Fruit fly (Drosophila melanogaster) whole organism, embryonic: ENCODE measurements around the gene Rab5.

Experiments
- Atf3 ChIP-seq: fragments of 200-800 bp; sonication (Bioruptor generic); optimal IDR thresholded peaks from 3 replicates; lab custom pipeline; 2016; ENCODE audit warnings: missing biosample characterization, missing genetic modification characterization
- B-H1 ChIP-seq: fragments of 200-800 bp; sonication (Bioruptor generic); IDR thresholded peaks from 3 replicates; pipeline ENCODE4 v1.3.6; 2022; ENCODE audit warnings: missing biosample characterization, missing genetic modification characterization
- CG10462 ChIP-seq: fragments of 200-800 bp; sonication (Bioruptor generic); optimal IDR thresholded peaks from 2 replicates; lab custom pipeline; 2016; ENCODE audit warnings: missing biosample characterization, missing genetic modification characterization
- CG10979 ChIP-seq: fragments of 200-800 bp; sonication (Bioruptor generic); optimal IDR thresholded peaks from 2 replicates; lab custom pipeline; 2018; ENCODE audit warnings: missing biosample characterization, mild to moderate bottlenecking, missing genetic modification characterization, moderate library complexity
- CG11456 ChIP-seq: fragments of 200-800 bp; sonication (Bioruptor generic); IDR thresholded peaks from 3 replicates; pipeline ENCODE4 v1.3.6; 2022; ENCODE audit warnings: missing biosample characterization, missing genetic modification characterization
- CG11504 ChIP-seq: fragments of 200-800 bp; sonication (Bioruptor generic); optimal IDR thresholded peaks from 3 replicates; lab custom pipeline; 2019; ENCODE audit warnings: missing biosample characterization, mild to moderate bottlenecking, missing genetic modification characterization, moderate library complexity
- CG13894 ChIP-seq: fragments of 200-800 bp; sonication (Bioruptor generic); optimal IDR thresholded peaks from 3 replicates; lab custom pipeline; 2018; ENCODE audit warnings: missing biosample characterization, mild to moderate bottlenecking, missing genetic modification characterization, moderate library complexity
- CG15514 ChIP-seq: fragments of 200-800 bp; sonication (Bioruptor generic); optimal IDR thresholded peaks from 3 replicates; lab custom pipeline; 2017; ENCODE audit warnings: missing biosample characterization, missing genetic modification characterization, mild to moderate bottlenecking, moderate library complexity, missing genetic modification reagents
- CG17328 ChIP-seq: fragments of 200-800 bp; sonication (Bioruptor generic); IDR thresholded peaks from 2 replicates; pipeline ENCODE4 v1.3.6; 2022; ENCODE audit warnings: missing biosample characterization, missing genetic modification characterization
- CG17568 ChIP-seq: fragments of 200-800 bp; sonication (Bioruptor generic); optimal IDR thresholded peaks from 2 replicates; lab custom pipeline; 2018; ENCODE audit warnings: missing biosample characterization, mild to moderate bottlenecking, missing genetic modification characterization, moderate library complexity
- CG2116 ChIP-seq: fragments of 200-800 bp; sonication (Bioruptor generic); optimal IDR thresholded peaks from 3 replicates; lab custom pipeline; 2018; ENCODE audit warnings: missing biosample characterization, mild to moderate bottlenecking, missing genetic modification characterization
- CG30020 ChIP-seq: fragments of 200-800 bp; optimal IDR thresholded peaks from 2 replicates; lab custom pipeline; 2019; ENCODE audit warnings: missing biosample characterization, mild to moderate bottlenecking, missing genetic modification characterization, moderate library complexity
- CG3281 ChIP-seq: fragments of 200-800 bp; sonication (Bioruptor generic); optimal IDR thresholded peaks from 3 replicates; lab custom pipeline; 2017; ENCODE audit warnings: missing biosample characterization, mild to moderate bottlenecking, missing genetic modification characterization
- CG4404 ChIP-seq: fragments of 200-800 bp; sonication (Bioruptor generic); IDR thresholded peaks from 2 replicates; pipeline ENCODE4 v1.3.6; 2022; ENCODE audit warnings: missing biosample characterization, missing genetic modification characterization
- CG4820 ChIP-seq: fragments of 200-800 bp; sonication (Bioruptor generic); optimal IDR thresholded peaks from 3 replicates; lab custom pipeline; 2016; ENCODE audit warnings: missing biosample characterization, missing genetic modification characterization
- CG7271 ChIP-seq: fragments of 200-800 bp; sonication (Bioruptor generic); optimal IDR thresholded peaks from 2 replicates; lab custom pipeline; 2018; ENCODE audit warnings: missing biosample characterization, mild to moderate bottlenecking, missing genetic modification characterization, moderate library complexity
- CG7928 ChIP-seq: fragments of 200-800 bp; sonication (Bioruptor generic); optimal IDR thresholded peaks from 2 replicates; lab custom pipeline; 2017; ENCODE audit warnings: missing biosample characterization, mild to moderate bottlenecking, missing genetic modification characterization
- CG8388 ChIP-seq: fragments of 200-800 bp; sonication (Bioruptor generic); optimal IDR thresholded peaks from 2 replicates; lab custom pipeline; 2019; ENCODE audit warnings: missing biosample characterization, mild to moderate bottlenecking, missing genetic modification characterization, moderate library complexity
- Camta ChIP-seq: fragments of 200-800 bp; sonication (Bioruptor generic); optimal IDR thresholded peaks from 2 replicates; lab custom pipeline; 2016; ENCODE audit warnings: missing biosample characterization, missing genetic modification characterization
- D ChIP-seq, 2 experiments: fragments of 200-800 bp in 1 of 2; fragments of >200 bp in 1 of 2; sonication (Bioruptor generic) in 1 of 2; optimal IDR thresholded peaks; 2 replicates in 1 of 2; 3 replicates in 1 of 2; lab custom pipeline; 2017; ENCODE audit warnings: mild to moderate bottlenecking in 1 of 2, missing biosample characterization in 1 of 2, missing genetic modification characterization in 1 of 2, missing genetic modification reagents in 1 of 2
- D19A ChIP-seq: fragments of 200-800 bp; optimal IDR thresholded peaks from 3 replicates; lab custom pipeline; 2019; ENCODE audit warnings: missing biosample characterization, mild to moderate bottlenecking, missing genetic modification characterization, moderate library complexity
- Fer1 ChIP-seq: fragments of 200-800 bp; sonication (Bioruptor generic); optimal IDR thresholded peaks from 2 replicates; lab custom pipeline; 2017; ENCODE audit warnings: missing biosample characterization, mild to moderate bottlenecking, missing genetic modification characterization
- Fer3 ChIP-seq: fragments of 200-800 bp; sonication (Bioruptor generic); optimal IDR thresholded peaks from 2 replicates; lab custom pipeline; 2018; ENCODE audit warnings: missing biosample characterization, mild to moderate bottlenecking, missing genetic modification characterization, moderate library complexity
- HLH4C ChIP-seq: fragments of 200-800 bp; sonication (Bioruptor generic); IDR thresholded peaks from 3 replicates; pipeline ENCODE4 v1.3.6; 2022; ENCODE audit warnings: missing biosample characterization, missing genetic modification characterization; ENCODE audit not compliant: partially characterized antibody
- Hmx ChIP-seq: fragments of 200-800 bp; sonication (Bioruptor generic); optimal IDR thresholded peaks from 2 replicates; lab custom pipeline; 2016; ENCODE audit warnings: missing biosample characterization, missing genetic modification characterization
- Hr51 ChIP-seq, 2 experiments: fragments of 200-800 bp; sonication (Bioruptor generic); optimal IDR thresholded peaks; 2 replicates in 1 of 2; 3 replicates in 1 of 2; lab custom pipeline; 2016 to 2018; ENCODE audit warnings: missing biosample characterization in 2 of 2, missing genetic modification characterization in 2 of 2, mild to moderate bottlenecking in 1 of 2, moderate library complexity in 1 of 2
- NC2β ChIP-seq: fragments of 200-800 bp; sonication (Bioruptor generic); optimal IDR thresholded peaks from 2 replicates; lab custom pipeline; 2016; ENCODE audit warnings: missing biosample characterization, missing genetic modification characterization
- Optix ChIP-seq: fragments of 200-800 bp; sonication (Bioruptor generic); IDR thresholded peaks from 3 replicates; pipeline ENCODE4 v1.3.6; 2022; ENCODE audit warnings: missing biosample characterization, missing genetic modification characterization
- Rx ChIP-seq: fragments of 200-800 bp; sonication (Bioruptor generic); IDR thresholded peaks from 2 replicates; pipeline ENCODE4 v1.3.6; 2022; ENCODE audit warnings: missing biosample characterization, missing genetic modification characterization
- Sin3A ChIP-seq: fragments of >200 bp; optimal IDR thresholded peaks from 2 replicates; lab custom pipeline; 2018
- Ssrp ChIP-seq: fragments of 200-800 bp; sonication (Bioruptor generic); optimal IDR thresholded peaks from 2 replicates; lab custom pipeline; 2018; ENCODE audit warnings: missing biosample characterization, mild to moderate bottlenecking, missing genetic modification characterization, moderate library complexity
- TFAM ChIP-seq: fragments of 200-800 bp; sonication (Bioruptor generic); optimal IDR thresholded peaks from 2 replicates; lab custom pipeline; 2017; ENCODE audit warnings: missing biosample characterization, missing genetic modification characterization, inconsistent platforms
- bigmax ChIP-seq: fragments of 200-800 bp; sonication (Bioruptor generic); optimal IDR thresholded peaks from 2 replicates; lab custom pipeline; 2018; ENCODE audit warnings: missing biosample characterization, mild to moderate bottlenecking, missing genetic modification characterization
- dpn ChIP-seq, 2 experiments: fragments of 200-800 bp; sonication (Bioruptor generic); optimal IDR thresholded peaks; 3 replicates each; lab custom pipeline; 2016; ENCODE audit warnings: missing biosample characterization in 2 of 2, missing genetic modification characterization in 2 of 2
- gfzf ChIP-seq: fragments of 200-800 bp; sonication (Bioruptor generic); optimal IDR thresholded peaks from 2 replicates; lab custom pipeline; 2016; ENCODE audit warnings: missing biosample characterization, mild to moderate bottlenecking, missing genetic modification characterization, moderate library complexity
- h ChIP-seq: fragments of >200 bp; optimal IDR thresholded peaks from 2 replicates; lab custom pipeline; 2017
- hb ChIP-seq: fragments of 200-800 bp; sonication (Bioruptor generic); IDR thresholded peaks from 3 replicates; pipeline ENCODE4 v1.3.6; 2022; ENCODE audit warnings: missing biosample characterization, missing genetic modification characterization; ENCODE audit not compliant: partially characterized antibody
- ken ChIP-seq: fragments of 200-800 bp; sonication (Bioruptor generic); IDR thresholded peaks from 3 replicates; pipeline ENCODE4 v1.3.6; 2022; ENCODE audit warnings: missing biosample characterization, missing genetic modification characterization
- nerfin-2 ChIP-seq: fragments of 200-800 bp; sonication (Bioruptor generic); IDR thresholded peaks from 2 replicates; pipeline ENCODE4 v1.3.6; 2022; ENCODE audit warnings: missing biosample characterization, missing genetic modification characterization; ENCODE audit not compliant: partially characterized antibody
- odd ChIP-seq: fragments of 200-800 bp; sonication (Bioruptor generic); optimal IDR thresholded peaks from 2 replicates; lab custom pipeline; 2017; ENCODE audit warnings: missing biosample characterization, mild to moderate bottlenecking, missing genetic modification characterization
- pros ChIP-seq: fragments of 200-800 bp; sonication (Bioruptor generic); optimal IDR thresholded peaks from 3 replicates; lab custom pipeline; 2019; ENCODE audit warnings: missing biosample characterization, mild to moderate bottlenecking, missing genetic modification characterization, moderate library complexity
- psq ChIP-seq: fragments of 200-800 bp; sonication (Bioruptor generic); optimal IDR thresholded peaks from 2 replicates; lab custom pipeline; 2017; ENCODE audit warnings: missing biosample characterization, missing genetic modification characterization
- ranshi ChIP-seq: fragments of 200-800 bp; sonication (Bioruptor generic); IDR thresholded peaks from 2 replicates; pipeline ENCODE4 v1.3.6; 2022; ENCODE audit warnings: missing biosample characterization, missing genetic modification characterization
- sd ChIP-seq: fragments of 200-800 bp; sonication (Bioruptor generic); optimal IDR thresholded peaks from 3 replicates; lab custom pipeline; 2018; ENCODE audit warnings: missing biosample characterization, mild to moderate bottlenecking, missing genetic modification characterization, moderate library complexity
- sim ChIP-seq: fragments of 200-800 bp; sonication (Bioruptor generic); IDR thresholded peaks from 2 replicates; pipeline ENCODE4 v1.3.6; 2022; ENCODE audit warnings: missing biosample characterization, missing genetic modification characterization
- sob ChIP-seq: fragments of 200-800 bp; sonication (Bioruptor generic); IDR thresholded peaks from 2 replicates; pipeline ENCODE4 v1.3.6; 2022; ENCODE audit warnings: missing biosample characterization, missing genetic modification characterization
- sqz ChIP-seq: fragments of 200-800 bp; sonication (Bioruptor generic); optimal IDR thresholded peaks from 3 replicates; lab custom pipeline; 2018; ENCODE audit warnings: missing biosample characterization, mild to moderate bottlenecking, missing genetic modification characterization
- tna ChIP-seq: fragments of 200-800 bp; sonication (Bioruptor generic); IDR thresholded peaks from 2 replicates; pipeline ENCODE4 v1.3.6; 2022; ENCODE audit warnings: missing biosample characterization, missing genetic modification characterization; ENCODE audit not compliant: partially characterized antibody
- zfh1 ChIP-seq: fragments of 200-800 bp; sonication (Bioruptor generic); IDR thresholded peaks from 3 replicates; pipeline ENCODE4 v1.3.6; 2022; ENCODE audit warnings: missing biosample characterization, missing genetic modification characterization

Gene Rab5

dm6 chr2L:2363626-2364147 is 1.4 kb downstream of the Rab5 start (continued):
- TF ChIP-seq B-H1 (peak; percentile 71), bigmax (GFP tag; lab: Kevin White, UChicago) (peak; percentile 16), D19A (tag; lab: Kevin White, UChicago) (peak; percentile 90), pros (GFP tag; lab: Kevin White, UChicago) (no peak), HLH4C (GFP tag; lab: Robert Waterston, UW) (no peak), CG11504 (tag; lab: Kevin White, UChicago) (peak; percentile 94), CG4820 (GFP tag; lab: Kevin White, UChicago) (peak; percentile 84), CG15514 (GFP tag; lab: Kevin White, UChicago) (peak; percentile 80), odd (GFP tag; lab: Kevin White, UChicago) (peak; percentile 84), h (lab: Kevin White, UChicago) (no peak), ranshi (GFP tag; lab: Robert Waterston, UW) (peak; percentile 86; the same call in 1 of the 2 replicates), CG3281 (GFP tag; lab: Kevin White, UChicago) (peak; percentile 92), Optix (GFP tag; lab: Robert Waterston, UW) (peak; percentile 48; the same call in 1 of the 3 replicates), sob (GFP tag; lab: Robert Waterston, UW) (peak; percentile 85), NC2β (GFP tag; lab: Kevin White, UChicago) (peak; percentile 53), sqz (peak; percentile 81), Atf3 (GFP tag; lab: Kevin White, UChicago) (peak; percentile 19), sim (GFP tag; lab: Robert Waterston, UW) (0 out of 2 replicates have a peak, but pooled peaks have one; percentile 28), CG10462 (GFP tag; lab: Kevin White, UChicago) (peak; percentile 63), gfzf (GFP tag; lab: Kevin White, UChicago) (no peak), Fer3 (tag; lab: Kevin White, UChicago) (peak; percentile 92), psq (GFP tag; lab: Kevin White, UChicago) (peak; percentile 65), hb (GFP tag; lab: Robert Waterston, UW) (no peak), tna (GFP tag; lab: Robert Waterston, UW) (no peak), CG11456 (GFP tag; lab: Robert Waterston, UW) (peak; percentile 76; the same call in 2 of the 3 replicates), dpn (GFP tag; optimal IDR thresholded peaks at IDR 0.05; lab: Kevin White, UChicago) (peak; percentile 74 to 86), Hmx (peak; percentile 70), Camta (peak; percentile 72), CG17568 (GFP tag; lab: Kevin White, UChicago) (peak; percentile 94), CG8388 (GFP tag; lab: Kevin White, UChicago) (peak; percentile 92), ken (GFP tag; lab: Robert Waterston, UW) (peak; percentile 78; the same call in 1 of the 3 replicates), CG30020 (tag; lab: Kevin White, UChicago) (peak; percentile 65), D (optimal IDR thresholded peaks at IDR 0.05; lab: Kevin White, UChicago) (no peak), D (GFP tag; optimal IDR thresholded peaks at IDR 0.05; lab: Kevin White, UChicago) (peak; percentile 79), TFAM (GFP tag; lab: Kevin White, UChicago) (peak; percentile 60), Ssrp (peak; percentile 89), CG7928 (peak; percentile 42), CG4404 (GFP tag; lab: Robert Waterston, UW) (no peak; the same call in 1 of the 2 replicates), CG2116 (peak; percentile 45), CG7271 (tag; lab: Kevin White, UChicago) (peak; percentile 64), zfh1 (peak; percentile 79), Rx (GFP tag; lab: Robert Waterston, UW) (peak; percentile 64; the same call in 1 of the 2 replicates), CG17328 (peak; percentile 89), nerfin-2 (GFP tag; lab: Robert Waterston, UW) (no peak), Hr51 (GFP tag; optimal IDR thresholded peaks at IDR 0.05; lab: Kevin White, UChicago) (peak; percentile 52 to 94), CG13894 (peak; percentile 62), CG10979 (tag; lab: Kevin White, UChicago) (peak; percentile 92), Sin3A (no peak), sd (tag; lab: Kevin White, UChicago) (peak; percentile 84), Fer1 (peak; percentile 92)
